Fruit fly (Drosophila melanogaster) whole organism, embryonic: ENCODE results near the gene kri.

Experiments used
- CG10209 ChIP-seq: fragments of 200-800 bp; sonication (Bioruptor generic); optimal IDR thresholded peaks from 3 replicates; lab custom pipeline; 2017; ENCODE audit warnings: missing biosample characterization, mild to moderate bottlenecking, missing genetic modification characterization, missing genetic modification reagents
- CG10267 ChIP-seq: fragments of 200-800 bp; sonication (Bioruptor generic); optimal IDR thresholded peaks from 2 replicates; lab custom pipeline; 2018; ENCODE audit warnings: missing biosample characterization, mild to moderate bottlenecking, missing genetic modification characterization, moderate library complexity
- CG10431 ChIP-seq: fragments of 200-800 bp; sonication (Bioruptor generic); optimal IDR thresholded peaks from 3 replicates; lab custom pipeline; 2018; ENCODE audit warnings: missing biosample characterization, mild to moderate bottlenecking, missing genetic modification characterization
- CG10979 ChIP-seq: fragments of 200-800 bp; sonication (Bioruptor generic); optimal IDR thresholded peaks from 2 replicates; lab custom pipeline; 2018; ENCODE audit warnings: missing biosample characterization, mild to moderate bottlenecking, missing genetic modification characterization, moderate library complexity
- CG13287 ChIP-seq: fragments of 200-800 bp; sonication (Bioruptor generic); IDR thresholded peaks from 2 replicates; pipeline ENCODE4 v1.3.6; 2022; ENCODE audit warnings: missing biosample characterization, missing genetic modification characterization; ENCODE audit not compliant: partially characterized antibody
- CG13296 ChIP-seq: fragments of 200-800 bp; sonication (Bioruptor generic); optimal IDR thresholded peaks from 3 replicates; lab custom pipeline; 2018; ENCODE audit warnings: missing biosample characterization, mild to moderate bottlenecking, missing genetic modification characterization
- CG14860 ChIP-seq: fragments of 200-800 bp; sonication (Bioruptor generic); IDR thresholded peaks from 3 replicates; pipeline ENCODE4 v1.3.6; 2022; ENCODE audit warnings: missing biosample characterization, missing genetic modification characterization; ENCODE audit not compliant: partially characterized antibody
- CG15011 ChIP-seq: fragments of 200-800 bp; sonication (Bioruptor generic); optimal IDR thresholded peaks from 3 replicates; lab custom pipeline; 2018; ENCODE audit warnings: missing biosample characterization, mild to moderate bottlenecking, missing genetic modification characterization
- CG15601 ChIP-seq: fragments of 200-800 bp; sonication (Bioruptor generic); optimal IDR thresholded peaks from 3 replicates; lab custom pipeline; 2019; ENCODE audit warnings: missing biosample characterization, mild to moderate bottlenecking, missing genetic modification characterization, moderate library complexity
- CG16813 ChIP-seq: fragments of 200-800 bp; sonication (Bioruptor generic); IDR thresholded peaks from 3 replicates; pipeline ENCODE4 v1.3.6; 2022; ENCODE audit warnings: missing biosample characterization, missing genetic modification characterization; ENCODE audit not compliant: partially characterized antibody
- CG18011 ChIP-seq: fragments of 200-800 bp; sonication (Bioruptor generic); optimal IDR thresholded peaks from 2 replicates; lab custom pipeline; 2017; ENCODE audit warnings: missing biosample characterization, missing genetic modification characterization, mild to moderate bottlenecking, moderate library complexity, missing genotype
- CG2678 ChIP-seq: fragments of 200-800 bp; sonication (Bioruptor generic); optimal IDR thresholded peaks from 3 replicates; lab custom pipeline; 2019; ENCODE audit warnings: missing biosample characterization, mild to moderate bottlenecking, missing genetic modification characterization, moderate library complexity
- CG2712 ChIP-seq: fragments of 200-800 bp; optimal IDR thresholded peaks from 3 replicates; lab custom pipeline; 2019; ENCODE audit warnings: missing biosample characterization, mild to moderate bottlenecking, missing genetic modification characterization, moderate library complexity
- CG34224 ChIP-seq: fragments of 200-800 bp; sonication (Bioruptor generic); IDR thresholded peaks from 3 replicates; pipeline ENCODE4 v1.3.6; 2022; ENCODE audit warnings: missing biosample characterization, missing genetic modification characterization; ENCODE audit not compliant: partially characterized antibody
- CG3995 ChIP-seq: fragments of 200-800 bp; sonication (Bioruptor generic); optimal IDR thresholded peaks from 3 replicates; lab custom pipeline; 2016; ENCODE audit warnings: missing biosample characterization, missing genetic modification characterization
- CG4617 ChIP-seq: fragments of 200-800 bp; sonication (Bioruptor generic); optimal IDR thresholded peaks from 3 replicates; lab custom pipeline; 2016; ENCODE audit warnings: missing biosample characterization, missing genetic modification characterization, borderline replicate concordance
- CG4854 ChIP-seq: fragments of 200-800 bp; sonication (Bioruptor generic); optimal IDR thresholded peaks from 2 replicates; lab custom pipeline; 2016; ENCODE audit warnings: missing biosample characterization, missing genetic modification characterization, inconsistent platforms
- CG6254 ChIP-seq: fragments of 200-800 bp; sonication (Bioruptor generic); optimal IDR thresholded peaks from 3 replicates; lab custom pipeline; 2017; ENCODE audit warnings: mild to moderate bottlenecking, missing biosample characterization, missing genetic modification reagents, missing genetic modification characterization
- CG6813 ChIP-seq: fragments of 200-800 bp; sonication (Bioruptor generic); optimal IDR thresholded peaks from 2 replicates; lab custom pipeline; 2017; ENCODE audit warnings: missing biosample characterization, missing genetic modification characterization, mild to moderate bottlenecking, moderate library complexity, missing genetic modification reagents
- CG8359 ChIP-seq: fragments of 200-800 bp; sonication (Bioruptor generic); optimal IDR thresholded peaks from 2 replicates; lab custom pipeline; 2017; ENCODE audit warnings: missing biosample characterization, mild to moderate bottlenecking, missing genetic modification characterization, borderline replicate concordance
- CG9797 ChIP-seq: fragments of 200-800 bp; sonication (Bioruptor generic); optimal IDR thresholded peaks from 3 replicates; lab custom pipeline; 2018; ENCODE audit warnings: missing biosample characterization, mild to moderate bottlenecking, missing genetic modification characterization
- Dbx ChIP-seq: fragments of 200-800 bp; sonication (Bioruptor generic); IDR thresholded peaks from 3 replicates; pipeline ENCODE4 v1.3.6; 2022; ENCODE audit warnings: missing biosample characterization, missing genetic modification characterization
- Dp ChIP-seq: fragments of 200-800 bp; sonication (Bioruptor generic); optimal IDR thresholded peaks from 2 replicates; lab custom pipeline; 2018; ENCODE audit warnings: missing biosample characterization, mild to moderate bottlenecking, missing genetic modification characterization, moderate library complexity
- Dref ChIP-seq: fragments of 200-800 bp; sonication (Bioruptor generic); IDR thresholded peaks from 2 replicates; pipeline ENCODE4 v1.3.6; 2022; ENCODE audit warnings: missing biosample characterization, missing genetic modification characterization
- HmgD ChIP-seq: fragments of 200-800 bp; sonication (Bioruptor generic); optimal IDR thresholded peaks from 3 replicates; lab custom pipeline; 2016; ENCODE audit warnings: missing biosample characterization, missing genetic modification characterization
- Meics ChIP-seq: fragments of 200-800 bp; sonication (Bioruptor generic); optimal IDR thresholded peaks from 2 replicates; lab custom pipeline; 2017; ENCODE audit warnings: missing biosample characterization, mild to moderate bottlenecking, missing genetic modification characterization
- Mrtf ChIP-seq: fragments of 200-800 bp; sonication (Bioruptor generic); IDR thresholded peaks from 3 replicates; pipeline ENCODE4 v1.3.6; 2022; ENCODE audit warnings: missing biosample characterization, missing genetic modification characterization
- Neu2 ChIP-seq: fragments of 200-800 bp; sonication (Bioruptor generic); optimal IDR thresholded peaks from 3 replicates; lab custom pipeline; 2016; ENCODE audit warnings: missing biosample characterization, missing genetic modification characterization, borderline replicate concordance
- Sox102F ChIP-seq: fragments of 200-800 bp; sonication (Bioruptor generic); optimal IDR thresholded peaks from 2 replicates; lab custom pipeline; 2018; ENCODE audit warnings: missing biosample characterization, mild to moderate bottlenecking, missing genetic modification characterization, moderate library complexity
- Sry-β ChIP-seq: fragments of 200-800 bp; sonication (Bioruptor generic); optimal IDR thresholded peaks from 2 replicates; lab custom pipeline; 2018; ENCODE audit warnings: missing biosample characterization, mild to moderate bottlenecking, missing genetic modification characterization, moderate library complexity
- Taf1 ChIP-seq: fragments of 200-800 bp; sonication (Bioruptor generic); IDR thresholded peaks from 2 replicates; pipeline ENCODE4 v1.3.6; 2022; ENCODE audit warnings: missing biosample characterization, missing genetic modification characterization
- Xbp1 ChIP-seq: fragments of 200-800 bp; sonication (Bioruptor generic); optimal IDR thresholded peaks from 3 replicates; lab custom pipeline; 2016; ENCODE audit warnings: missing biosample characterization, mild to moderate bottlenecking, missing genetic modification characterization
- ci ChIP-seq: fragments of 200-800 bp; sonication (Bioruptor generic); IDR thresholded peaks from 3 replicates; pipeline ENCODE4 v1.3.6; 2022; ENCODE audit warnings: missing biosample characterization, missing genetic modification characterization
- danr ChIP-seq: fragments of 200-800 bp; sonication (Bioruptor generic); IDR thresholded peaks from 2 replicates; pipeline ENCODE4 v1.3.6; 2022; ENCODE audit warnings: missing biosample characterization, missing genetic modification characterization
- fd64A ChIP-seq: fragments of 200-800 bp; sonication (Bioruptor generic); optimal IDR thresholded peaks from 3 replicates; lab custom pipeline; 2018; ENCODE audit warnings: missing biosample characterization, mild to moderate bottlenecking, missing genetic modification characterization
- grn ChIP-seq: fragments of 200-800 bp; sonication (Bioruptor generic); optimal IDR thresholded peaks from 3 replicates; lab custom pipeline; 2017; ENCODE audit warnings: missing biosample characterization, missing genetic modification characterization
- lab ChIP-seq: fragments of 200-800 bp; sonication (Bioruptor generic); optimal IDR thresholded peaks from 3 replicates; lab custom pipeline; 2017; ENCODE audit warnings: missing biosample characterization, missing genetic modification characterization, mild to moderate bottlenecking, moderate library complexity, missing genetic modification reagents
- pfk ChIP-seq: fragments of 200-800 bp; sonication (Bioruptor generic); optimal IDR thresholded peaks from 2 replicates; lab custom pipeline; 2018; ENCODE audit warnings: missing biosample characterization, mild to moderate bottlenecking, missing genetic modification characterization, moderate library complexity
- pita ChIP-seq: fragments of 200-800 bp; sonication (Bioruptor generic); optimal IDR thresholded peaks from 2 replicates; lab custom pipeline; 2017; ENCODE audit warnings: missing biosample characterization, mild to moderate bottlenecking, missing genetic modification characterization
- pzg ChIP-seq: fragments of 200-800 bp; sonication (Bioruptor generic); optimal IDR thresholded peaks from 3 replicates; lab custom pipeline; 2018; ENCODE audit warnings: missing biosample characterization, mild to moderate bottlenecking, missing genetic modification characterization, moderate library complexity
- shn ChIP-seq: fragments of 200-800 bp; sonication (Bioruptor generic); optimal IDR thresholded peaks from 3 replicates; lab custom pipeline; 2016; ENCODE audit warnings: missing biosample characterization, missing genetic modification characterization
- sima ChIP-seq: fragments of 200-800 bp; sonication (Bioruptor generic); optimal IDR thresholded peaks from 2 replicates; lab custom pipeline; 2016; ENCODE audit warnings: missing biosample characterization, missing genetic modification characterization
- ssp ChIP-seq: fragments of 200-800 bp; sonication (Bioruptor generic); IDR thresholded peaks from 2 replicates; pipeline ENCODE4 v1.3.6; 2022; ENCODE audit warnings: missing biosample characterization, missing genetic modification characterization
- stc ChIP-seq: fragments of 200-800 bp; sonication (Bioruptor generic); IDR thresholded peaks from 2 replicates; pipeline ENCODE4 v1.3.6; 2022; ENCODE audit warnings: missing biosample characterization, missing genetic modification characterization
- tap ChIP-seq: fragments of 200-800 bp; optimal IDR thresholded peaks from 3 replicates; lab custom pipeline; 2019; ENCODE audit warnings: missing biosample characterization, mild to moderate bottlenecking, missing genetic modification characterization, moderate library complexity
- trh ChIP-seq: fragments of 200-800 bp; sonication (Bioruptor generic); optimal IDR thresholded peaks from 2 replicates; lab custom pipeline; 2016; ENCODE audit warnings: missing biosample characterization, missing genetic modification characterization
- ttk ChIP-seq: fragments of 200-800 bp; sonication (Bioruptor generic); IDR thresholded peaks from 2 replicates; pipeline ENCODE4 v2.1.2; 2022; ENCODE audit warnings: missing biosample characterization, missing genetic modification characterization
- vvl ChIP-seq: fragments of 200-800 bp; sonication (Bioruptor generic); IDR thresholded peaks from 2 replicates; pipeline ENCODE4 v1.3.6; 2022; ENCODE audit warnings: missing biosample characterization, missing genetic modification characterization

kri gene

DNA sequence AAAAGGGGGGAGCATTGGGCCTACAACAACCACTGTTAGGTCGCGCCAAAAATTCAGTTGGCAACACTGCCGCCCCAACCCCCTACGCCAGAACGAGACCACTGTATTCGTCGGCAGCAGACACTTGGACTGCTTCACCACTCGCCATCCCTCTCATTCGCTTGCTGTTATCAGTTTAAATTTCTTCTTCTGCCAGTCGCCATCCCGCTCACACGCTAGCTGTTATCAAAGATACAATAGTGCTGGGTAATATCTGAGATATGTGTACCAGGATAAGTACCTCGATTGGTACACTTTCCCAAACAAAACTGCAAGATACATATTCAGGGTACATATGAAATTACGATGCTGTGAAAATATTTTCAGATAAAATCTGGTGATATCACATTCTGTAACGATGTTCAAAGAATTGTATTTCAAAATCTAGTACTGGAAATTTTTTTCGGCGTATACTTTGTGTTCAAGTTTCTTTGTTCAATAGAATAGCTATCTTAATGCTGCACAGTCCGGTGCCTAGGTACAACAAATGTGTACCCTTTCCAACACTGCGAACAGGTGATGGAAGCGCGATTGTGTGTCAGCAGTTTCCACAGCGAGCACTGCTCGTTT lies 39.9 kb upstream of the kri start (continued):
- TF ChIP-seq Neu2 (GFP tag; lab: Kevin White, UChicago) (no peak), CG14860 (no peak), ttk (GFP tag; lab: Robert Waterston, UW) (peak; percentile 41; the same call in 1 of the 2 replicates), CG10979 (tag; lab: Kevin White, UChicago) (peak; percentile 80), pita (GFP tag; lab: Kevin White, UChicago) (no peak), CG13287 (GFP tag; lab: Robert Waterston, UW) (peak; percentile 17; the same call in 1 of the 2 replicates), tap (tag; lab: Kevin White, UChicago) (no peak), trh (no peak), CG10209 (peak; percentile 86), CG10431 (GFP tag; lab: Kevin White, UChicago) (peak; percentile 58), danr (peak; percentile 27; the same call in 1 of the 2 replicates), Dbx (peak; percentile 74; the same call in 2 of the 3 replicates), shn (peak; percentile 91), CG13296 (GFP tag; lab: Kevin White, UChicago) (peak; percentile 88), lab (GFP tag; lab: Kevin White, UChicago) (no peak), ssp (GFP tag; lab: Robert Waterston, UW) (peak; percentile 34; the same call in 1 of the 2 replicates), Dref (GFP tag; lab: Robert Waterston, UW) (0 out of 2 replicates have a peak, but pooled peaks have one; percentile 24), ci (GFP tag; lab: Robert Waterston, UW) (peak; percentile 60; the same call in 2 of the 3 replicates), CG16813 (GFP tag; lab: Robert Waterston, UW) (no peak), HmgD (GFP tag; lab: Kevin White, UChicago) (peak; percentile 85), CG15011 (no peak), pzg (GFP tag; lab: Kevin White, UChicago) (peak; percentile 81), Sox102F (no peak), CG6254 (GFP tag; lab: Kevin White, UChicago) (no peak), stc (GFP tag; lab: Robert Waterston, UW) (peak; percentile 46; the same call in 1 of the 2 replicates), Taf1 (GFP tag; lab: Robert Waterston, UW) (peak; percentile 41; the same call in 1 of the 2 replicates), Sry-β (GFP tag; lab: Kevin White, UChicago) (peak; percentile 81), CG4617 (GFP tag; lab: Kevin White, UChicago) (peak; percentile 52), pfk (GFP tag; lab: Kevin White, UChicago) (peak; percentile 28), Mrtf (GFP tag; lab: Robert Waterston, UW) (peak; percentile 43; the same call in 1 of the 3 replicates), CG8359 (GFP tag; lab: Kevin White, UChicago) (peak; percentile 46), Xbp1 (GFP tag; lab: Kevin White, UChicago) (peak; percentile 80), CG6813 (peak; percentile 59), vvl (GFP tag; lab: Robert Waterston, UW) (peak; percentile 59), CG9797 (peak; percentile 25), Dp (GFP tag; lab: Kevin White, UChicago) (peak; percentile 44), CG10267 (tag; lab: Kevin White, UChicago) (peak; percentile 94), fd64A (GFP tag; lab: Kevin White, UChicago) (peak; percentile 57), CG15601 (tag; lab: Kevin White, UChicago) (peak; percentile 86), CG2712 (tag; lab: Kevin White, UChicago) (peak; percentile 87), CG34224 (GFP tag; lab: Robert Waterston, UW) (no peak; the same call in 2 of the 3 replicates), Meics (GFP tag; lab: Kevin White, UChicago) (peak; percentile 89), CG18011 (GFP tag; lab: Kevin White, UChicago) (peak; percentile 73), CG3995 (peak; percentile 50), sima (GFP tag; lab: Kevin White, UChicago) (no peak), CG2678 (peak; percentile 91), CG4854 (GFP tag; lab: Kevin White, UChicago) (peak; percentile 90), grn (GFP tag; lab: Kevin White, UChicago) (peak; percentile 95)
